Worm (Caenorhabditis elegans): ENCODE results near the gene K08H2.5.

DNA sequence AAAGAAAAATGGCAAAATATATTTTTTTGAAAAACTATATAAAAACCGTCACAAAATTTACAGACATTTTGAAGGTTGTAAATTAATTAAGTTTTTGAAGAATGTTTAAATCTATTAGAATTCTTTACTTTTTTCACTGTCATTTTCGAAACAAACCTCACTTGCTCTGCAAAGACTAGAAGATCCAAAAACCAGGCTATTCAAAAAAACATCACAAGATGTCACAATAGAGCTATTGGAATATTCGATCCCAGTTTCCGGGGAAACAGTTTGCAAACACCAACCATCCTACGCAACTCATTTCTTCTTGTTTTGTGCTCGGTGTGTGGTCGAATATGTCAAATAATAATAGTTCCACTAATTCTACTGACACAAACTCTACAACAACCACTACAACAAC lies 25.3 kb downstream of the K08H2.5 start, which contains the start of gene R12H7.4:
- TF ChIP-seq him-1 (tag; optimal IDR thresholded peaks at IDR 0.05) (no peak), dao-5 (tag; optimal IDR thresholded peaks at IDR 0.05) (no peak), W03F9.2 (tag; optimal IDR thresholded peaks at IDR 0.05) (no peak)
